Worm (Caenorhabditis elegans): ENCODE measurements around the gene ect-2.
A peak's percentile ranks its signal among the peaks of the same experiment; 100 is the strongest.

Gene ect-2

ce11 chrII:10766773-10767172 lies 17.0 kb downstream of the ect-2 start:
- TF ChIP-seq mab-5 (tag; optimal IDR thresholded peaks at IDR 0.05) (no peak), elt-3 (tag; optimal IDR thresholded peaks at IDR 0.05) (no peak), nhr-28 (tag; optimal IDR thresholded peaks at IDR 0.05) (no peak), tbx-8 (GFP tag; optimal IDR thresholded peaks at IDR 0.05) (no peak), ces-1 (GFP tag; optimal IDR thresholded peaks at IDR 0.05) (peak; percentile 79), blmp-1 (tag; optimal IDR thresholded peaks at IDR 0.05) (no peak), cnd-1 (tag; optimal IDR thresholded peaks at IDR 0.05) (no peak), ceh-43 (GFP tag; optimal IDR thresholded peaks at IDR 0.05) (no peak)

ce11 chrII:10765238-10765637 lies 18.5 kb downstream of the ect-2 start:
- no peak for TF ChIP-seq M03D4.4 (tag; optimal IDR thresholded peaks at IDR 0.05)
- TF ChIP-seq flh-1 (GFP tag; optimal IDR thresholded peaks at IDR 0.05): no peak
- no peak for TF ChIP-seq ztf-11 (tag; optimal IDR thresholded peaks at IDR 0.05)
- no peak for TF ChIP-seq unc-120 (tag; optimal IDR thresholded peaks at IDR 0.05; ENCODE audit: poor library complexity, severe bottlenecking)
- no peak for TF ChIP-seq nhr-76 (tag; optimal IDR thresholded peaks at IDR 0.05)
- TF ChIP-seq cnd-1 (tag; optimal IDR thresholded peaks at IDR 0.05): no peak
- TF ChIP-seq ham-2 (GFP tag; optimal IDR thresholded peaks at IDR 0.05): no peak
- TF ChIP-seq pha-4 (tag; optimal IDR thresholded peaks at IDR 0.05): no peak
- no peak for TF ChIP-seq mls-2 (tag; optimal IDR thresholded peaks at IDR 0.05)
- no peak for TF ChIP-seq lsy-2 (tag; optimal IDR thresholded peaks at IDR 0.05)
- TF ChIP-seq mep-1 (tag; optimal IDR thresholded peaks at IDR 0.05): no peak
- TF ChIP-seq nhr-237 (tag; optimal IDR thresholded peaks at IDR 0.05): no peak
- TF ChIP-seq elt-3 (tag; optimal IDR thresholded peaks at IDR 0.05): no peak
- no peak for TF ChIP-seq snpc-4 (tag; optimal IDR thresholded peaks at IDR 0.05)
- no peak for TF ChIP-seq lin-13 (tag; optimal IDR thresholded peaks at IDR 0.05)
- TF ChIP-seq ces-1 (GFP tag; optimal IDR thresholded peaks at IDR 0.05): no peak
- TF ChIP-seq ceh-83 (GFP tag; optimal IDR thresholded peaks at IDR 0.05): no peak
- no peak for TF ChIP-seq elt-1 (tag; optimal IDR thresholded peaks at IDR 0.05; ENCODE audit: borderline replicate concordance, insufficient read depth)
- no peak for TF ChIP-seq drap-1 (GFP tag; optimal IDR thresholded peaks at IDR 0.05)

ce11 chrII:10761653-10762052 lies 22.1 kb downstream of the ect-2 start:
- TF ChIP-seq mep-1 (tag; optimal IDR thresholded peaks at IDR 0.05): no peak
- no peak for TF ChIP-seq mab-5 (tag; optimal IDR thresholded peaks at IDR 0.05)
- TF ChIP-seq elt-1 (tag; optimal IDR thresholded peaks at IDR 0.05; ENCODE audit: borderline replicate concordance, insufficient read depth): no peak
- no peak for TF ChIP-seq M03D4.4 (tag; optimal IDR thresholded peaks at IDR 0.05)
- peak; percentile 1 for TF ChIP-seq tbx-8 (GFP tag; optimal IDR thresholded peaks at IDR 0.05)
- peak; percentile 75 for TF ChIP-seq ces-1 (GFP tag; optimal IDR thresholded peaks at IDR 0.05)
- no peak for TF ChIP-seq pha-4 (tag; optimal IDR thresholded peaks at IDR 0.05)

- TF ChIP-seq hlh-1 (tag; optimal IDR thresholded peaks at IDR 0.05) (no peak), ces-1 (GFP tag; optimal IDR thresholded peaks at IDR 0.05) (peak; percentile 73)
Measured at ce11 chrII:10760801-10761200, 23.0 kb downstream of the ect-2 start.

ce11 chrII:10759425-10759824 lies 24.3 kb downstream of the ect-2 start:
- TF ChIP-seq snpc-4 (tag; optimal IDR thresholded peaks at IDR 0.05) (no peak), pha-4 (tag; optimal IDR thresholded peaks at IDR 0.05) (no peak), M03D4.4 (tag; optimal IDR thresholded peaks at IDR 0.05) (no peak), mls-2 (tag; optimal IDR thresholded peaks at IDR 0.05) (no peak), lsy-2 (tag; optimal IDR thresholded peaks at IDR 0.05) (no peak), cnd-1 (tag; optimal IDR thresholded peaks at IDR 0.05) (no peak)

ce11 chrII:10758951-10759350 lies 24.8 kb downstream of the ect-2 start:
- TF ChIP-seq lin-13 (tag; optimal IDR thresholded peaks at IDR 0.05) (no peak), ceh-43 (GFP tag; optimal IDR thresholded peaks at IDR 0.05) (no peak), ces-1 (GFP tag; optimal IDR thresholded peaks at IDR 0.05) (peak; percentile 97)

- TF ChIP-seq tbx-8 (GFP tag; optimal IDR thresholded peaks at IDR 0.05): no peak
- no peak for TF ChIP-seq mep-1 (tag; optimal IDR thresholded peaks at IDR 0.05)
- TF ChIP-seq mls-2 (tag; optimal IDR thresholded peaks at IDR 0.05): peak; percentile 43
- TF ChIP-seq ces-1 (GFP tag; optimal IDR thresholded peaks at IDR 0.05): peak; percentile 61
- no peak for TF ChIP-seq ham-2 (GFP tag; optimal IDR thresholded peaks at IDR 0.05)
Measured at ce11 chrII:10755455-10755854, 28.3 kb downstream of the ect-2 start.

- TF ChIP-seq hlh-1 (tag; optimal IDR thresholded peaks at IDR 0.05) (no peak), snpc-4 (tag; optimal IDR thresholded peaks at IDR 0.05) (no peak), nhr-237 (tag; optimal IDR thresholded peaks at IDR 0.05) (no peak), ceh-39 (tag; optimal IDR thresholded peaks at IDR 0.05) (no peak), ces-1 (GFP tag; optimal IDR thresholded peaks at IDR 0.05) (peak; percentile 71), ceh-43 (GFP tag; optimal IDR thresholded peaks at IDR 0.05) (no peak), unc-62 (GFP tag; optimal IDR thresholded peaks at IDR 0.05) (no peak)
Measured at ce11 chrII:10753694-10754093, 30.1 kb downstream of the ect-2 start.
